Worm (Caenorhabditis elegans) whole organism, L1 larva: ENCODE measurements around the gene C29F7.2.
"Not testable (repeated sequence)": the region's sequence is repeated elsewhere in the genome, so short reads cannot be mapped to it uniquely, and the experiment has no call there.

Experiments
- C04F5.9 ChIP-seq: sonication (generic microtip); optimal IDR thresholded peaks from 2 replicates; lab custom pipeline; 2016; ENCODE audit warnings: missing genetic modification characterization, missing compliant biosample characterization
- fkh-10 ChIP-seq: sonication (generic microtip); optimal IDR thresholded peaks from 2 replicates; lab custom pipeline; 2017; ENCODE audit warnings: missing biosample characterization, missing genetic modification reagents, missing genetic modification characterization
- mdl-1 ChIP-seq, 2 experiments: fragments of 150-350 bp; optimal IDR thresholded peaks; 2 replicates each; lab custom pipeline; 2014 to 2017; ENCODE audit warnings: missing biosample characterization in 2 of 2, missing genetic modification characterization in 2 of 2, inconsistent platforms in 1 of 2
- snpc-4 ChIP-seq: fragments of 150-350 bp; optimal IDR thresholded peaks from 2 replicates; lab custom pipeline; 2014; ENCODE audit warnings: missing biosample characterization, missing genetic modification characterization
- tbx-2 ChIP-seq: sonication (generic microtip); optimal IDR thresholded peaks from 2 replicates; lab custom pipeline; 2016; ENCODE audit warnings: missing genetic modification characterization, missing compliant biosample characterization

- not testable (repeated sequence) for TF ChIP-seq snpc-4 (tag; lab: Kevin White, UChicago); mdl-1 (tag; optimal IDR thresholded peaks at IDR 0.05; lab: Kevin White, UChicago); C04F5.9; tbx-2 (tag; lab: Kevin White, UChicago); fkh-10 (GFP tag; lab: Kevin White, UChicago)
These were observed 12.9 kb downstream of the C29F7.2 start, which contains the start of gene fkh-4 for ce11 chrX:13428755-13429154.
